Fruit fly (Drosophila melanogaster) whole organism: Measurements from ENCODE around the gene eco.

Experiments used
- CG8478 ChIP-seq: fragments of >200 bp; optimal IDR thresholded peaks from 2 replicates; lab custom pipeline; 2018; ENCODE audit warnings: inconsistent platforms
- EcR ChIP-seq, 2 experiments: fragments of >200 bp; optimal IDR thresholded peaks; 2 replicates each; lab custom pipeline; 2017; ENCODE audit warnings: missing biosample characterization in 2 of 2, missing genetic modification characterization in 2 of 2, missing genetic modification reagents in 2 of 2
- pan ChIP-seq: fragments of >200 bp; optimal IDR thresholded peaks from 2 replicates; lab custom pipeline; 2017
- psq ChIP-seq: fragments of >200 bp; optimal IDR thresholded peaks from 2 replicates; lab custom pipeline; 2017
- usp ChIP-seq: fragments of >200 bp; optimal IDR thresholded peaks from 2 replicates; lab custom pipeline; 2017; ENCODE audit warnings: missing biosample characterization, missing genetic modification characterization, mixed read lengths

DNA sequence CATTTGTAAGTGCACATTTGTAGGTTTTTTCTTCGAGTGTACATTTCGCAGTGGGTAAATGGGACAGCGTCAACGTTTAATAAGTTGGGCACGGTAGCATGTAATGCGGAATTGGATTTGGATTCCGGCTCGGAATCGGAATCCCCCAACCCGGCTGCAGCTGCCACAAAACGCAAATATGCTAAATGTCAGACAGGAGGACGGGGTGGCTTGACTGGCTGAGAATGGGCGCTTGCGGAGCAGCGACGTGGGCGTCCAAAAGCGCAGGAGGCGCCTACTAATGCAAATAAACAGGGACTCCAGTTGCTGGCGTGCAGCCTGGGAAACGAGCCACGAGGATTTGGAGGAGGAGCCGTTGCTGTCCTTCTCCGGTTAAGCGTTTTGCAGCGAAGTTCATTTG is 48.7 kb upstream of the eco start, which contains the start of gene CG8564:
- no peak for TF ChIP-seq EcR (GFP tag; optimal IDR thresholded peaks at IDR 0.05; lab: Kevin White, UChicago)
- no peak for TF ChIP-seq usp (GFP tag; lab: Kevin White, UChicago)
- no peak for TF ChIP-seq pan
- no peak for TF ChIP-seq psq (lab: Kevin White, UChicago)
- no peak for TF ChIP-seq CG8478 (lab: Kevin White, UChicago)
